Worm (Caenorhabditis elegans) whole organism, L4 larva: ENCODE results near the gene sra-2.

Experiments used
- F37D6.2 ChIP-seq: sonication (generic microtip); optimal IDR thresholded peaks from 2 replicates; lab custom pipeline; 2016; ENCODE audit warnings: mild to moderate bottlenecking, missing genetic modification characterization, missing compliant biosample characterization
- F49E8.2 ChIP-seq: sonication (generic microtip); optimal IDR thresholded peaks from 2 replicates; lab custom pipeline; 2016; ENCODE audit warnings: missing compliant biosample characterization, mild to moderate bottlenecking, missing genetic modification characterization, borderline replicate concordance
- R02D3.7 ChIP-seq: fragments of 150-350 bp; sonication (generic microtip); optimal IDR thresholded peaks from 3 replicates; lab custom pipeline; 2014; ENCODE audit warnings: missing biosample characterization, missing genetic modification characterization
- Y105C5A.15 ChIP-seq: fragments of 200-800 bp; sonication (Bioruptor generic); IDR thresholded peaks from 2 replicates; pipeline ENCODE4 v1.3.6; 2022; ENCODE audit warnings: missing genetic modification characterization, missing compliant biosample characterization
- Y5F2A.4 ChIP-seq: fragments of 200-800 bp; sonication (Bioruptor generic); optimal IDR thresholded peaks from 2 replicates; lab custom pipeline; 2018; ENCODE audit warnings: mild to moderate bottlenecking, missing genetic modification characterization, missing compliant biosample characterization
- attf-4 ChIP-seq: sonication (generic microtip); optimal IDR thresholded peaks from 3 replicates; lab custom pipeline; 2017; ENCODE audit warnings: missing biosample characterization, missing genetic modification characterization
- ceh-20 ChIP-seq: fragments of 200-800 bp; sonication (Bioruptor generic); IDR thresholded peaks from 2 replicates; pipeline ENCODE4 v1.3.6; 2022; ENCODE audit warnings: missing genetic modification reagents, missing genetic modification characterization, missing compliant biosample characterization
- ceh-44 ChIP-seq: fragments of 200-800 bp; sonication (Bioruptor generic); IDR thresholded peaks from 2 replicates; pipeline ENCODE4 v1.3.6; 2022; ENCODE audit warnings: missing genetic modification reagents, missing genetic modification characterization, missing compliant biosample characterization
- cey-2 ChIP-seq: sonication (generic microtip); optimal IDR thresholded peaks from 3 replicates; lab custom pipeline; 2017; ENCODE audit warnings: missing genetic modification characterization, mild to moderate bottlenecking, missing compliant biosample characterization, antibody characterized with exemption, borderline replicate concordance; ENCODE audit not compliant: insufficient read depth
- ctbp-1 ChIP-seq: fragments of 200-800 bp; sonication (Bioruptor generic); IDR thresholded peaks from 2 replicates; pipeline ENCODE4 v1.3.6; 2022; ENCODE audit warnings: missing genetic modification reagents, missing genetic modification characterization, missing compliant biosample characterization
- daf-16 ChIP-seq, 3 experiments: sonication (generic microtip); optimal IDR thresholded peaks; 2 replicates each; lab custom pipeline; 2016 to 2017; ENCODE audit warnings: missing genetic modification characterization in 3 of 3, missing genetic modification reagents in 3 of 3, mild to moderate bottlenecking in 2 of 3, missing compliant biosample characterization in 2 of 3, missing biosample characterization in 1 of 3, moderate library complexity in 1 of 3
- daf-19 ChIP-seq: fragments of 200-800 bp; sonication (Bioruptor generic); conservative IDR thresholded peaks from 2 replicates; pipeline ENCODE4 v1.3.6; 2022; ENCODE audit warnings: missing genetic modification characterization, missing compliant biosample characterization
- daf-8 ChIP-seq: fragments of 200-800 bp; sonication (Bioruptor generic); IDR thresholded peaks from 2 replicates; pipeline ENCODE4 v1.3.6; 2022; ENCODE audit warnings: missing genetic modification characterization, missing compliant biosample characterization
- dmd-6 ChIP-seq: fragments of 200-800 bp; sonication (Bioruptor generic); IDR thresholded peaks from 2 replicates; pipeline ENCODE4 v1.3.6; 2022; ENCODE audit warnings: missing genetic modification reagents, missing genetic modification characterization, missing compliant biosample characterization
- fkh-10 ChIP-seq: fragments of 150-350 bp; optimal IDR thresholded peaks from 2 replicates; lab custom pipeline; 2014; ENCODE audit warnings: missing biosample characterization, missing genetic modification reagents, missing genetic modification characterization
- hlh-30 ChIP-seq: sonication (generic microtip); optimal IDR thresholded peaks from 2 replicates; lab custom pipeline; 2017; ENCODE audit warnings: antibody characterized with exemption, mild to moderate bottlenecking, missing genetic modification characterization, missing compliant biosample characterization; ENCODE audit not compliant: insufficient read depth
- jun-1 ChIP-seq: fragments of 150-350 bp; optimal IDR thresholded peaks from 2 replicates; lab custom pipeline; 2014; ENCODE audit warnings: missing biosample characterization, missing genetic modification reagents, missing genetic modification characterization
- lim-7 ChIP-seq: fragments of 200-800 bp; sonication (Bioruptor generic); IDR thresholded peaks from 2 replicates; pipeline ENCODE4 v1.3.6; 2022; ENCODE audit warnings: missing genetic modification characterization, missing compliant biosample characterization
- lin-15B ChIP-seq: fragments of 150-350 bp; sonication (generic microtip); optimal IDR thresholded peaks from 3 replicates; lab custom pipeline; 2014; ENCODE audit warnings: missing biosample characterization, missing genetic modification characterization
- lin-39 ChIP-seq: fragments of 150-350 bp; optimal IDR thresholded peaks from 2 replicates; lab custom pipeline; 2014; ENCODE audit warnings: missing biosample characterization, missing genetic modification reagents, missing genetic modification characterization
- lir-3 ChIP-seq: sonication (generic microtip); optimal IDR thresholded peaks from 2 replicates; lab custom pipeline; 2016; ENCODE audit warnings: mild to moderate bottlenecking, missing genetic modification characterization, missing compliant biosample characterization
- madf-5 ChIP-seq, 2 experiments: fragments of 200-800 bp; sonication (Bioruptor generic); IDR thresholded peaks; 2 replicates each; pipeline ENCODE4 v1.3.6; 2022; ENCODE audit warnings: missing compliant biosample characterization in 2 of 2, missing genetic modification characterization in 2 of 2
- madf-9 ChIP-seq: fragments of 200-800 bp; sonication (Bioruptor generic); conservative IDR thresholded peaks from 2 replicates; pipeline ENCODE4 v1.3.6; 2022; ENCODE audit warnings: missing genetic modification reagents, missing genetic modification characterization, missing compliant biosample characterization
- mdl-1 ChIP-seq, 2 experiments: fragments of 150-350 bp in 1 of 2; sonication (generic microtip) in 1 of 2; optimal IDR thresholded peaks; 2 replicates each; lab custom pipeline; 2014 to 2017; ENCODE audit warnings: missing biosample characterization in 2 of 2, missing genetic modification characterization in 2 of 2
- mes-2 ChIP-seq: sonication (generic microtip); optimal IDR thresholded peaks from 2 replicates; lab custom pipeline; 2016; ENCODE audit warnings: missing genotype, mild to moderate bottlenecking, missing genetic modification characterization, missing compliant biosample characterization; ENCODE audit not compliant: poor library complexity, severe bottlenecking
- mxl-3 ChIP-seq: fragments of 200-800 bp; sonication (Bioruptor generic); optimal IDR thresholded peaks from 2 replicates; lab custom pipeline; 2018; ENCODE audit warnings: mild to moderate bottlenecking, missing genetic modification characterization, missing compliant biosample characterization
- nhr-10 ChIP-seq: fragments of 150-350 bp; optimal IDR thresholded peaks from 2 replicates; lab custom pipeline; 2014; ENCODE audit warnings: missing biosample characterization, missing genetic modification characterization
- nhr-102 ChIP-seq: sonication (generic microtip); optimal IDR thresholded peaks from 2 replicates; lab custom pipeline; 2016; ENCODE audit warnings: mild to moderate bottlenecking, missing genetic modification characterization, moderate library complexity, missing compliant biosample characterization
- nhr-11 ChIP-seq: fragments of 150-350 bp; optimal IDR thresholded peaks from 2 replicates; lab custom pipeline; 2014; ENCODE audit warnings: missing biosample characterization, missing genetic modification characterization
- nhr-111 ChIP-seq: fragments of 200-800 bp; sonication (Bioruptor generic); optimal IDR thresholded peaks from 2 replicates; lab custom pipeline; 2018; ENCODE audit warnings: mild to moderate bottlenecking, missing genetic modification characterization, missing compliant biosample characterization
- nhr-237 ChIP-seq: sonication (generic microtip); optimal IDR thresholded peaks from 2 replicates; lab custom pipeline; 2017; ENCODE audit warnings: missing biosample characterization, missing genetic modification characterization
- nhr-25 ChIP-seq: sonication (generic microtip); optimal IDR thresholded peaks from 2 replicates; lab custom pipeline; 2017; ENCODE audit warnings: missing genetic modification characterization, mild to moderate bottlenecking, missing compliant biosample characterization, antibody characterized with exemption, moderate library complexity, borderline replicate concordance; ENCODE audit not compliant: insufficient read depth
- nhr-28 ChIP-seq: fragments of 150-350 bp; optimal IDR thresholded peaks from 2 replicates; lab custom pipeline; 2014; ENCODE audit warnings: missing biosample characterization, missing genetic modification characterization
- nhr-48 ChIP-seq: sonication (generic microtip); optimal IDR thresholded peaks from 2 replicates; lab custom pipeline; 2016; ENCODE audit warnings: mild to moderate bottlenecking, missing genetic modification characterization, missing compliant biosample characterization
- pha-4 ChIP-seq, 2 experiments: fragments of 150-350 bp in 1 of 2; fragments of 200-800 bp in 1 of 2; sonication (Bioruptor generic) in 1 of 2; IDR thresholded peaks in 1 of 2; optimal IDR thresholded peaks in 1 of 2; 2 replicates each; pipeline versions ENCODE4 v1.3.6 to Lab custom; 2014 to 2022; ENCODE audit warnings: missing genetic modification characterization in 2 of 2, missing genetic modification reagents in 2 of 2, missing biosample characterization in 1 of 2, missing compliant biosample characterization in 1 of 2
- pqm-1 ChIP-seq: sonication (generic microtip); optimal IDR thresholded peaks from 2 replicates; lab custom pipeline; 2017; ENCODE audit warnings: missing biosample characterization, missing genetic modification characterization
- rbr-2 ChIP-seq: sonication (generic microtip); optimal IDR thresholded peaks from 2 replicates; lab custom pipeline; 2016; ENCODE audit warnings: missing genotype, missing genetic modification characterization, missing compliant biosample characterization
- skn-1 ChIP-seq: fragments of 150-350 bp; optimal IDR thresholded peaks from 2 replicates; lab custom pipeline; 2014; ENCODE audit warnings: missing biosample characterization, missing genetic modification characterization
- snpc-1.2 ChIP-seq: fragments of 200-800 bp; sonication (Bioruptor generic); IDR thresholded peaks from 2 replicates; pipeline ENCODE4 v1.3.6; 2022; ENCODE audit warnings: missing genetic modification reagents, missing genetic modification characterization, missing compliant biosample characterization
- snpc-4 ChIP-seq: fragments of 150-350 bp; optimal IDR thresholded peaks from 2 replicates; lab custom pipeline; 2014; ENCODE audit warnings: missing biosample characterization, missing genetic modification characterization
- spr-3 ChIP-seq: fragments of 200-800 bp; sonication (Bioruptor generic); optimal IDR thresholded peaks from 2 replicates; lab custom pipeline; 2018; ENCODE audit warnings: mild to moderate bottlenecking, missing genetic modification characterization, missing compliant biosample characterization
- tra-1 ChIP-seq: fragments of 200-800 bp; sonication (Bioruptor generic); IDR thresholded peaks from 2 replicates; pipeline ENCODE4 v1.3.6; 2022; ENCODE audit warnings: missing genetic modification reagents, missing genetic modification characterization, missing compliant biosample characterization
- unc-39 ChIP-seq: sonication (generic microtip); optimal IDR thresholded peaks from 2 replicates; lab custom pipeline; 2017; ENCODE audit warnings: missing biosample characterization, missing genetic modification characterization
- unc-62 ChIP-seq, 3 experiments: fragments of 150-350 bp in 1 of 3; sonication (generic microtip); optimal IDR thresholded peaks in 2 of 3; peaks in 1 of 3; 1 replicate in 1 of 3; 2 replicates in 2 of 3; lab custom pipeline; 2014 to 2017; ENCODE audit warnings: missing biosample characterization in 3 of 3, missing genetic modification characterization in 3 of 3, missing genetic modification reagents in 3 of 3, missing genotype in 1 of 3
- zfp-2 ChIP-seq: sonication (generic microtip); optimal IDR thresholded peaks from 2 replicates; lab custom pipeline; 2016; ENCODE audit warnings: mild to moderate bottlenecking, missing genetic modification characterization, missing compliant biosample characterization
- zip-11 ChIP-seq: fragments of 200-800 bp; sonication (Bioruptor generic); IDR thresholded peaks from 2 replicates; pipeline ENCODE4 v1.3.6; 2022; ENCODE audit warnings: missing genetic modification characterization, missing compliant biosample characterization
- zip-2 ChIP-seq: fragments of 150-350 bp; optimal IDR thresholded peaks from 2 replicates; lab custom pipeline; 2014; ENCODE audit warnings: missing biosample characterization, missing genetic modification characterization
- ztf-11 ChIP-seq: fragments of 150-350 bp; optimal IDR thresholded peaks from 2 replicates; lab custom pipeline; 2014; ENCODE audit warnings: missing biosample characterization, missing genetic modification characterization

sra-2 gene

DNA sequence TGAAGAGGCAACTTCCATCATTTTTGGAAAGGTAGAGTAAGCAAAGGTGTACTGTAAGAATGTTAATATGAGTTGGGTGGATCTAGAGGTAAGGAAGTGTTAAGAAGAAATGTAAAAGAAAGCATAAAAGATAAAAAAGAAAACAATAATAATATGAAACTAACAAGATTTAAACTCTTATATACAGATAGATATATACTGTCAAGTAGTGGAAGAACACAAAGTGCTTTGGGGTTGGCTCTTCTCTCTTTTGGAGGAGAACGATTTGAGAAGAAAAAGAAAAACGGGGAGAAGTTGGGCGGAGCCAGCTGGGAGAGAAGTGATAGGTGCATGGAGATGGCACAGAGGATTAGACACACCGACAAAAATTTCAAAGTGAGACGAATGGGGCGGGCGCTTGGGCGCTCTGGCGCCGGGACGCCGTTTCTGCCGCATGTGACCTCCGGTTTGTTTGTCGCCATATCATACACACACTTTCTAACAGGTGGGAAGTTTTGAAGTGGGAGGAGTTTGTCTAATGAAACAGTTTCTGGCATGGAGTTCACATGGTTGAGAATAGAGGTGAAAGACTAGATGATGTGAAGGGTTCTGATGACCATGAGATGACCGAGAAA lies 41.1 kb upstream of the sra-2 start, which contains the start of gene T19H5.4 (continued):
- peak; percentile 76 for TF ChIP-seq nhr-48 (tag; lab: Kevin White, UChicago)
- TF ChIP-seq attf-4, result no peak
- TF ChIP-seq F49E8.2 (tag; lab: Kevin White, UChicago), result no peak
- no peak for TF ChIP-seq nhr-10 (tag; lab: Kevin White, UChicago)
- no peak for TF ChIP-seq madf-5 (GFP tag; IDR thresholded peaks at IDR 0.05; lab: Robert Waterston, UW)
- TF ChIP-seq mxl-3 (GFP tag; lab: Kevin White, UChicago), result peak; percentile 96
- no peak for TF ChIP-seq unc-39 (tag; lab: Kevin White, UChicago)
- TF ChIP-seq skn-1 (tag; lab: Kevin White, UChicago), result no peak
- no peak for TF ChIP-seq spr-3 (GFP tag; lab: Kevin White, UChicago)
- peak in 1 of 2 experiments; percentile 78 for TF ChIP-seq mdl-1 (tag; optimal IDR thresholded peaks at IDR 0.05; lab: Kevin White, UChicago)
- TF ChIP-seq nhr-11 (tag; lab: Kevin White, UChicago), result peak; percentile 48
- TF ChIP-seq Y5F2A.4 (GFP tag; lab: Kevin White, UChicago), result no peak
- peak; percentile 65; the same call in 1 of the 2 replicates for TF ChIP-seq ceh-20 (GFP tag; lab: Robert Waterston, UW)
- no peak for TF ChIP-seq R02D3.7 (tag; lab: Kevin White, UChicago)
- no peak for TF ChIP-seq daf-8 (GFP tag; lab: Robert Waterston, UW)
- TF ChIP-seq cey-2, result no peak
- TF ChIP-seq F37D6.2 (tag; lab: Kevin White, UChicago), result no peak
- no peak for TF ChIP-seq nhr-25 (tag; lab: Kevin White, UChicago)
- TF ChIP-seq ctbp-1 (GFP tag; lab: Robert Waterston, UW), result peak; percentile 52; the same call in 1 of the 2 replicates
- peak; percentile 92 for TF ChIP-seq hlh-30 (tag; lab: Kevin White, UChicago)
- peak; percentile 48 for TF ChIP-seq mes-2
- no peak for TF ChIP-seq fkh-10 (GFP tag; lab: Kevin White, UChicago)
- TF ChIP-seq lin-15B (tag; lab: Kevin White, UChicago), result no peak
- TF ChIP-seq zip-11 (GFP tag; lab: Robert Waterston, UW), result no peak
- peak; percentile 96 for TF ChIP-seq dmd-6
- no peak for TF ChIP-seq ceh-44 (GFP tag; lab: Robert Waterston, UW)
- TF ChIP-seq nhr-28 (tag; lab: Kevin White, UChicago), result peak; percentile 78
- TF ChIP-seq unc-62 (GFP tag; optimal IDR thresholded peaks at IDR 0.05 in 1 of 2; lab: Kevin White, UChicago), result peak in 1 of 2 experiments; percentile 74
- TF ChIP-seq unc-62 (tag; optimal IDR thresholded peaks at IDR 0.05; lab: Kevin White, UChicago), result no peak
- no peak for TF ChIP-seq snpc-4
- TF ChIP-seq Y105C5A.15 (GFP tag; lab: Robert Waterston, UW), result no peak
- TF ChIP-seq jun-1 (tag; lab: Kevin White, UChicago), result no peak
- no peak for TF ChIP-seq daf-19 (GFP tag; lab: Robert Waterston, UW)
- TF ChIP-seq nhr-111 (GFP tag; lab: Kevin White, UChicago), result no peak
- TF ChIP-seq zip-2 (tag; lab: Kevin White, UChicago), result no peak
- TF ChIP-seq madf-9 (GFP tag; lab: Robert Waterston, UW), result peak; percentile 38; the same call in 1 of the 2 replicates
- TF ChIP-seq pha-4 (GFP tag; IDR thresholded peaks at IDR 0.05; lab: Robert Waterston, UW), result 0 out of 2 replicates have a peak, but pooled peaks have one; percentile 50
- TF ChIP-seq pha-4 (tag; optimal IDR thresholded peaks at IDR 0.05; lab: Kevin White, UChicago), result no peak
- peak in 1 of 2 experiments; percentile 4 for TF ChIP-seq daf-16 (GFP tag; optimal IDR thresholded peaks at IDR 0.05; lab: Kevin White, UChicago)
- TF ChIP-seq daf-16 (tag; optimal IDR thresholded peaks at IDR 0.05; lab: Kevin White, UChicago), result peak; percentile 66
- no peak for TF ChIP-seq zfp-2 (tag; lab: Kevin White, UChicago)
- no peak for TF ChIP-seq snpc-1.2
- no peak for TF ChIP-seq nhr-237 (tag; lab: Kevin White, UChicago)
- peak; percentile 67; the same call in 1 of the 2 replicates for TF ChIP-seq lim-7
- TF ChIP-seq ztf-11 (tag; lab: Kevin White, UChicago), result no peak
- TF ChIP-seq rbr-2, result peak; percentile 40
- TF ChIP-seq tra-1 (GFP tag; lab: Robert Waterston, UW), result peak; percentile 46; the same call in 1 of the 2 replicates
- no peak for TF ChIP-seq nhr-102 (tag; lab: Kevin White, UChicago)
- TF ChIP-seq pqm-1, result peak; percentile 41
- TF ChIP-seq lin-39, result no peak
- no peak for TF ChIP-seq lir-3
